Comparison of ENCODE assay signal across 1 fruit fly cellular context in the genomic region with DNA sequence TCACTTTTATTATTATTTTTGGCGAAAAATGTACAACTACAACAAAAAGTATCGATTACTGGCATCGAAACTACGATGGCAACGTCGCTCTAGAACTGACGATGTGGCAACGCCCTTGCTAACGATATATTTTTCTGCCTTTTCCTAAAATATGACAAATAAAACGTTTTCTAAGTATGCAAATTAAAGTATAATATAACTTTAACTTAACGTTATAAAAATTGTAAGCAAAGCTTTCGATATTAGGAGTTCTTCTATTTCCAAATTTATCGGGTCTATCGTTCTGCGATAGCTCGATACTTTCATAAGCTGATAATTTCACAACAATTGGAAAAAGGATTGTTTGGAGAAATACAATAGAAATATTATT.
TF ChIP-seq lines count a peak whose summit lies in the region.

A gene (minus strand): TSS at position 85 of the 370 bp plus-strand sequence.
A gene (plus strand): TSS at position 276 of the 370 bp plus-strand sequence.

TF ChIP-seq in whole organism, embryonic, 481 proteins besides CTCF, POLR2A, EP300 and RAD21 (continued from another document and continues in another):
- TF ChIP-seq fd64A (GFP tag; optimal IDR thresholded peaks at IDR 0.05; lab: Kevin White, UChicago) (no peak), z (GFP tag; IDR thresholded peaks at IDR 0.05; lab: Robert Waterston, UW) (no peak), ab (GFP tag; optimal IDR thresholded peaks at IDR 0.05; lab: Kevin White, UChicago) (no peak), Poxn (GFP tag; IDR thresholded peaks at IDR 0.05; lab: Robert Waterston, UW) (no peak), Eip74EF (GFP tag; optimal IDR thresholded peaks at IDR 0.05; lab: Kevin White, UChicago) (no peak), lbe (GFP tag; optimal IDR thresholded peaks at IDR 0.05; lab: Kevin White, UChicago) (peak; percentile 12), Oli (tag; optimal IDR thresholded peaks at IDR 0.05; lab: Kevin White, UChicago) (no peak), fd102C (GFP tag; optimal IDR thresholded peaks at IDR 0.05; lab: Kevin White, UChicago) (no peak), CG10543 (GFP tag; optimal IDR thresholded peaks at IDR 0.05; lab: Kevin White, UChicago) (no peak), CG6654 (GFP tag; optimal IDR thresholded peaks at IDR 0.05; lab: Kevin White, UChicago) (no peak), Dref (GFP tag; IDR thresholded peaks at IDR 0.05; lab: Robert Waterston, UW) (peak; percentile 83), Xbp1 (GFP tag; optimal IDR thresholded peaks at IDR 0.05; lab: Kevin White, UChicago) (no peak), CG16813 (GFP tag; IDR thresholded peaks at IDR 0.05; lab: Robert Waterston, UW; ENCODE audit: partially characterized antibody) (peak; percentile 89), pum (GFP tag; optimal IDR thresholded peaks at IDR 0.05; lab: Kevin White, UChicago) (no peak), disco-r (GFP tag; optimal IDR thresholded peaks at IDR 0.05; lab: Kevin White, UChicago) (no peak), YL-1 (GFP tag; optimal IDR thresholded peaks at IDR 0.05; lab: Kevin White, UChicago) (peak; percentile 93), CG10959 (GFP tag; IDR thresholded peaks at IDR 0.05; lab: Robert Waterston, UW) (no peak), CG3838 (GFP tag; optimal IDR thresholded peaks at IDR 0.05; lab: Kevin White, UChicago) (no peak), Bdp1 (GFP tag; optimal IDR thresholded peaks at IDR 0.05; lab: Kevin White, UChicago) (no peak), otp (GFP tag; IDR thresholded peaks at IDR 0.05; lab: Robert Waterston, UW) (no peak), Taf1 (GFP tag; IDR thresholded peaks at IDR 0.05; lab: Robert Waterston, UW) (no peak), CG18619 (GFP tag; optimal IDR thresholded peaks at IDR 0.05; lab: Kevin White, UChicago) (no peak), CG3847 (GFP tag; IDR thresholded peaks at IDR 0.05; lab: Robert Waterston, UW) (peak; percentile 44; the same call in 1 of the 2 replicates), CG9876 (GFP tag; optimal IDR thresholded peaks at IDR 0.05; lab: Kevin White, UChicago) (no peak), hb (GFP tag; IDR thresholded peaks at IDR 0.05; lab: Robert Waterston, UW; ENCODE audit: partially characterized antibody) (peak; percentile 88), cad (GFP tag; optimal IDR thresholded peaks at IDR 0.05; lab: Kevin White, UChicago) (no peak), unc-4 (GFP tag; IDR thresholded peaks at IDR 0.05; lab: Robert Waterston, UW; ENCODE audit: partially characterized antibody) (peak; percentile 88), Hmr (GFP tag; optimal IDR thresholded peaks at IDR 0.05; lab: Kevin White, UChicago) (no peak), lmd (GFP tag; IDR thresholded peaks at IDR 0.05; lab: Robert Waterston, UW) (no peak), prd (optimal IDR thresholded peaks at IDR 0.05; lab: Kevin White, UChicago) (no peak), prd (GFP tag; IDR thresholded peaks at IDR 0.05; lab: Robert Waterston, UW) (no peak), ttk (GFP tag; IDR thresholded peaks at IDR 0.05; lab: Robert Waterston, UW) (no peak), Pdp1 (GFP tag; optimal IDR thresholded peaks at IDR 0.05; lab: Kevin White, UChicago) (peak in 1 of 2 experiments; percentile 38), CG17912 (GFP tag; optimal IDR thresholded peaks at IDR 0.05; lab: Kevin White, UChicago) (no peak), ham (GFP tag; IDR thresholded peaks at IDR 0.05; lab: Robert Waterston, UW) (no peak), ap (GFP tag; IDR thresholded peaks at IDR 0.05; lab: Robert Waterston, UW) (no peak), CG7839 (tag; optimal IDR thresholded peaks at IDR 0.05; lab: Kevin White, UChicago) (no peak), Spps (tag; optimal IDR thresholded peaks at IDR 0.05; lab: Kevin White, UChicago) (no peak), BtbVII (GFP tag; optimal IDR thresholded peaks at IDR 0.05; lab: Kevin White, UChicago) (no peak), CG17361 (GFP tag; IDR thresholded peaks at IDR 0.05; lab: Robert Waterston, UW) (no peak; the same call in 2 of the 3 replicates), CG1024 (GFP tag; IDR thresholded peaks at IDR 0.05; lab: Robert Waterston, UW) (no peak), dan (GFP tag; IDR thresholded peaks at IDR 0.05; lab: Robert Waterston, UW) (no peak), Scr (GFP tag; IDR thresholded peaks at IDR 0.05; lab: Robert Waterston, UW; ENCODE audit: partially characterized antibody) (peak; percentile 90), usp (GFP tag; optimal IDR thresholded peaks at IDR 0.05; lab: Kevin White, UChicago) (no peak), CG9609 (GFP tag; optimal IDR thresholded peaks at IDR 0.05; lab: Kevin White, UChicago) (no peak), Max (GFP tag; optimal IDR thresholded peaks at IDR 0.05; lab: Kevin White, UChicago) (no peak), Blimp-1 (GFP tag; optimal IDR thresholded peaks at IDR 0.05; lab: Kevin White, UChicago) (no peak), da (GFP tag; optimal IDR thresholded peaks at IDR 0.05; lab: Kevin White, UChicago) (no peak), caup (GFP tag; optimal IDR thresholded peaks at IDR 0.05; lab: Kevin White, UChicago; ENCODE audit: severe bottlenecking) (no peak), Ravus (GFP tag; IDR thresholded peaks at IDR 0.05; lab: Robert Waterston, UW) (no peak), CG16863 (GFP tag; optimal IDR thresholded peaks at IDR 0.05; lab: Kevin White, UChicago) (peak; percentile 100), schlank (tag; optimal IDR thresholded peaks at IDR 0.05; lab: Kevin White, UChicago) (no peak), Kr (GFP tag; optimal IDR thresholded peaks at IDR 0.05; lab: Kevin White, UChicago) (no peak), Fer1 (GFP tag; optimal IDR thresholded peaks at IDR 0.05; lab: Kevin White, UChicago) (no peak), CG8765 (GFP tag; IDR thresholded peaks at IDR 0.05; lab: Robert Waterston, UW) (no peak), ash1 (GFP tag; optimal IDR thresholded peaks at IDR 0.05; lab: Kevin White, UChicago) (no peak), zen (tag; optimal IDR thresholded peaks at IDR 0.05; lab: Kevin White, UChicago) (no peak), CG15601 (tag; optimal IDR thresholded peaks at IDR 0.05; lab: Kevin White, UChicago) (peak; percentile 19), CG6765 (GFP tag; optimal IDR thresholded peaks at IDR 0.05; lab: Kevin White, UChicago) (no peak), H2.0 (GFP tag; IDR thresholded peaks at IDR 0.05; lab: Robert Waterston, UW) (no peak), Nf-YB (GFP tag; optimal IDR thresholded peaks at IDR 0.05; lab: Kevin White, UChicago) (no peak), CG8290 (GFP tag; optimal IDR thresholded peaks at IDR 0.05; lab: Kevin White, UChicago) (peak; percentile 14), CG8290 (tag; optimal IDR thresholded peaks at IDR 0.05; lab: Kevin White, UChicago) (no peak), oc (tag; optimal IDR thresholded peaks at IDR 0.05; lab: Kevin White, UChicago) (no peak), Dip2 (GFP tag; IDR thresholded peaks at IDR 0.05; lab: Robert Waterston, UW) (no peak), CG9727 (GFP tag; optimal IDR thresholded peaks at IDR 0.05; lab: Kevin White, UChicago) (no peak), CG13287 (GFP tag; IDR thresholded peaks at IDR 0.05; lab: Robert Waterston, UW; ENCODE audit: partially characterized antibody) (peak; percentile 89), CG34224 (GFP tag; IDR thresholded peaks at IDR 0.05; lab: Robert Waterston, UW; ENCODE audit: partially characterized antibody) (peak; percentile 82), Lpt (GFP tag; optimal IDR thresholded peaks at IDR 0.05; lab: Kevin White, UChicago) (no peak), Bteb2 (GFP tag; optimal IDR thresholded peaks at IDR 0.05; lab: Kevin White, UChicago) (no peak), cg (GFP tag; optimal IDR thresholded peaks at IDR 0.05; lab: Kevin White, UChicago) (no peak), CG4707 (GFP tag; optimal IDR thresholded peaks at IDR 0.05; lab: Kevin White, UChicago) (no peak), chm (GFP tag; IDR thresholded peaks at IDR 0.05; lab: Robert Waterston, UW) (no peak), CG5953 (GFP tag; IDR thresholded peaks at IDR 0.05; lab: Robert Waterston, UW) (no peak), CkIIα-i1 (GFP tag; IDR thresholded peaks at IDR 0.05; lab: Robert Waterston, UW) (no peak), E2f1 (GFP tag; IDR thresholded peaks at IDR 0.05; lab: Robert Waterston, UW) (no peak), CG12769 (tag; optimal IDR thresholded peaks at IDR 0.05; lab: Kevin White, UChicago) (no peak), org-1 (GFP tag; optimal IDR thresholded peaks at IDR 0.05; lab: Kevin White, UChicago) (no peak), ac (GFP tag; optimal IDR thresholded peaks at IDR 0.05; lab: Kevin White, UChicago) (no peak), CG4617 (GFP tag; optimal IDR thresholded peaks at IDR 0.05; lab: Kevin White, UChicago; ENCODE audit: borderline replicate concordance) (peak; percentile 95), CoRest (tag; optimal IDR thresholded peaks at IDR 0.05; lab: Kevin White, UChicago) (no peak), CG11723 (GFP tag; optimal IDR thresholded peaks at IDR 0.05; lab: Kevin White, UChicago) (no peak), sc (optimal IDR thresholded peaks at IDR 0.05; lab: Kevin White, UChicago) (no peak), sc (GFP tag; optimal IDR thresholded peaks at IDR 0.05; lab: Kevin White, UChicago) (no peak), MTF-1 (GFP tag; optimal IDR thresholded peaks at IDR 0.05; lab: Kevin White, UChicago; ENCODE audit: borderline replicate concordance) (no peak), zen2 (GFP tag; IDR thresholded peaks at IDR 0.05; lab: Robert Waterston, UW; ENCODE audit: partially characterized antibody) (peak; percentile 62; the same call in 1 of the 3 replicates), dmrt99B (tag; optimal IDR thresholded peaks at IDR 0.05; lab: Kevin White, UChicago) (no peak), fu2 (GFP tag; optimal IDR thresholded peaks at IDR 0.05; lab: Kevin White, UChicago) (no peak), slp2 (GFP tag; optimal IDR thresholded peaks at IDR 0.05; lab: Kevin White, UChicago) (no peak), mam (GFP tag; optimal IDR thresholded peaks at IDR 0.05; lab: Kevin White, UChicago) (no peak), btn (GFP tag; optimal IDR thresholded peaks at IDR 0.05; lab: Kevin White, UChicago) (no peak), CG3281 (GFP tag; optimal IDR thresholded peaks at IDR 0.05; lab: Kevin White, UChicago) (no peak), tio (GFP tag; optimal IDR thresholded peaks at IDR 0.05; lab: Kevin White, UChicago) (no peak), her (GFP tag; optimal IDR thresholded peaks at IDR 0.05; lab: Kevin White, UChicago) (no peak), CG7963 (GFP tag; IDR thresholded peaks at IDR 0.05; lab: Robert Waterston, UW; ENCODE audit: partially characterized antibody) (peak; percentile 76), B-H1 (GFP tag; IDR thresholded peaks at IDR 0.05; lab: Robert Waterston, UW) (no peak), Hand (GFP tag; optimal IDR thresholded peaks at IDR 0.05; lab: Kevin White, UChicago) (no peak), Usf (GFP tag; optimal IDR thresholded peaks at IDR 0.05; lab: Kevin White, UChicago) (no peak), vvl (GFP tag; IDR thresholded peaks at IDR 0.05; lab: Robert Waterston, UW) (no peak), CG4820 (GFP tag; optimal IDR thresholded peaks at IDR 0.05; lab: Kevin White, UChicago) (no peak), CG10462 (GFP tag; optimal IDR thresholded peaks at IDR 0.05; lab: Kevin White, UChicago) (no peak), zfh2 (GFP tag; optimal IDR thresholded peaks at IDR 0.05; lab: Kevin White, UChicago) (no peak), en (GFP tag; optimal IDR thresholded peaks at IDR 0.05; lab: Kevin White, UChicago) (no peak), CG17612 (GFP tag; IDR thresholded peaks at IDR 0.05; lab: Robert Waterston, UW) (no peak), esg (GFP tag; conservative IDR thresholded peaks at IDR 0.05; lab: Robert Waterston, UW) (no peak), luna (GFP tag; optimal IDR thresholded peaks at IDR 0.05; lab: Kevin White, UChicago) (no peak), CG17359 (tag; optimal IDR thresholded peaks at IDR 0.05; lab: Kevin White, UChicago) (no peak), CG7987 (GFP tag; optimal IDR thresholded peaks at IDR 0.05; lab: Kevin White, UChicago) (no peak), Optix (GFP tag; IDR thresholded peaks at IDR 0.05; lab: Robert Waterston, UW) (no peak), Dek (tag; optimal IDR thresholded peaks at IDR 0.05; lab: Kevin White, UChicago) (no peak), CG14050 (GFP tag; IDR thresholded peaks at IDR 0.05; lab: Robert Waterston, UW) (no peak), CG15073 (GFP tag; optimal IDR thresholded peaks at IDR 0.05; lab: Kevin White, UChicago) (no peak), p53 (GFP tag; optimal IDR thresholded peaks at IDR 0.05; lab: Kevin White, UChicago) (no peak), H15 (GFP tag; IDR thresholded peaks at IDR 0.05; lab: Robert Waterston, UW) (no peak), CG12071 (GFP tag; optimal IDR thresholded peaks at IDR 0.05; lab: Kevin White, UChicago) (no peak), D19B (GFP tag; optimal IDR thresholded peaks at IDR 0.05; lab: Kevin White, UChicago) (no peak), scrt (GFP tag; optimal IDR thresholded peaks at IDR 0.05; lab: Kevin White, UChicago) (no peak), Oaz (GFP tag; IDR thresholded peaks at IDR 0.05; lab: Robert Waterston, UW) (no peak), CG10274 (GFP tag; optimal IDR thresholded peaks at IDR 0.05; lab: Kevin White, UChicago) (no peak), ranshi (GFP tag; IDR thresholded peaks at IDR 0.05; lab: Robert Waterston, UW) (no peak), CG10366 (GFP tag; IDR thresholded peaks at IDR 0.05; lab: Robert Waterston, UW) (no peak), gsb-n (tag; optimal IDR thresholded peaks at IDR 0.05; lab: Kevin White, UChicago) (no peak), Meics (GFP tag; optimal IDR thresholded peaks at IDR 0.05; lab: Kevin White, UChicago) (no peak), CG18476 (GFP tag; optimal IDR thresholded peaks at IDR 0.05; lab: Kevin White, UChicago) (no peak), kah (GFP tag; optimal IDR thresholded peaks at IDR 0.05; lab: Kevin White, UChicago) (no peak), pb (GFP tag; optimal IDR thresholded peaks at IDR 0.05; lab: Kevin White, UChicago) (no peak), CG12104 (GFP tag; optimal IDR thresholded peaks at IDR 0.05; lab: Kevin White, UChicago) (no peak), CG6791 (GFP tag; IDR thresholded peaks at IDR 0.05; lab: Robert Waterston, UW; ENCODE audit: partially characterized antibody) (peak; percentile 77), CG33557 (GFP tag; optimal IDR thresholded peaks at IDR 0.05; lab: Kevin White, UChicago) (no peak), CG5180 (GFP tag; optimal IDR thresholded peaks at IDR 0.05; lab: Kevin White, UChicago) (no peak), bcd (GFP tag; optimal IDR thresholded peaks at IDR 0.05; lab: Kevin White, UChicago) (no peak), Myb (GFP tag; optimal IDR thresholded peaks at IDR 0.05; lab: Kevin White, UChicago) (peak; percentile 33), shn (GFP tag; optimal IDR thresholded peaks at IDR 0.05; lab: Kevin White, UChicago) (no peak)
